Worm (Caenorhabditis elegans) whole organism, L4 larva: ENCODE measurements around the gene Y62E10A.3.

ENCODE experiments used
- aly-2 ChIP-seq: sonication (generic microtip); optimal IDR thresholded peaks from 2 replicates; lab custom pipeline; 2018; ENCODE audit warnings: missing biosample characterization, missing genetic modification characterization
- ama-1 ChIP-seq: fragments of 150-350 bp; optimal IDR thresholded peaks from 2 replicates; lab custom pipeline; 2014; ENCODE audit warnings: inconsistent platforms, mixed read lengths
- ctbp-1 ChIP-seq: fragments of 200-800 bp; sonication (Bioruptor generic); IDR thresholded peaks from 2 replicates; pipeline ENCODE4 v1.3.6; 2022; ENCODE audit warnings: missing genetic modification reagents, missing genetic modification characterization, missing compliant biosample characterization
- jun-1 ChIP-seq: fragments of 150-350 bp; optimal IDR thresholded peaks from 2 replicates; lab custom pipeline; 2014; ENCODE audit warnings: missing biosample characterization, missing genetic modification reagents, missing genetic modification characterization
- lin-13 ChIP-seq: fragments of 150-350 bp; optimal IDR thresholded peaks from 2 replicates; lab custom pipeline; 2014; ENCODE audit warnings: missing biosample characterization, missing genetic modification reagents, missing genetic modification characterization
- mes-2 ChIP-seq: sonication (generic microtip); optimal IDR thresholded peaks from 2 replicates; lab custom pipeline; 2016; ENCODE audit warnings: missing genotype, mild to moderate bottlenecking, missing genetic modification characterization, missing compliant biosample characterization; ENCODE audit not compliant: poor library complexity, severe bottlenecking
- nhr-77 ChIP-seq: fragments of 150-350 bp; optimal IDR thresholded peaks from 2 replicates; lab custom pipeline; 2014; ENCODE audit warnings: missing biosample characterization, missing genetic modification characterization
- php-3 ChIP-seq: fragments of 200-800 bp; sonication (Bioruptor generic); IDR thresholded peaks from 2 replicates; pipeline ENCODE4 v1.3.6; 2022; ENCODE audit warnings: missing genetic modification reagents, missing genetic modification characterization, missing compliant biosample characterization
- pqm-1 ChIP-seq: sonication (generic microtip); optimal IDR thresholded peaks from 2 replicates; lab custom pipeline; 2017; ENCODE audit warnings: missing biosample characterization, missing genetic modification characterization
- rbr-2 ChIP-seq: sonication (generic microtip); optimal IDR thresholded peaks from 2 replicates; lab custom pipeline; 2016; ENCODE audit warnings: missing genotype, missing genetic modification characterization, missing compliant biosample characterization
- skn-1 ChIP-seq: fragments of 150-350 bp; optimal IDR thresholded peaks from 2 replicates; lab custom pipeline; 2014; ENCODE audit warnings: missing biosample characterization, missing genetic modification characterization
- unc-62 ChIP-seq, 3 experiments: fragments of 150-350 bp in 1 of 3; sonication (generic microtip); optimal IDR thresholded peaks in 2 of 3; peaks in 1 of 3; 1 replicate in 1 of 3; 2 replicates in 2 of 3; lab custom pipeline; 2014 to 2017; ENCODE audit warnings: missing biosample characterization in 3 of 3, missing genetic modification characterization in 3 of 3, missing genetic modification reagents in 3 of 3, missing genotype in 1 of 3

ce11 chrIV:13377716-13378115 is 17.7 kb upstream of the Y62E10A.3 start, which contains the start of gene mau-8:
- TF ChIP-seq lin-13 (GFP tag; lab: Kevin White, UChicago) (no peak), nhr-77 (no peak), rbr-2 (tag; lab: Kevin White, UChicago) (no peak), unc-62 (GFP tag; optimal IDR thresholded peaks at IDR 0.05 in 1 of 2; lab: Kevin White, UChicago) (no peak), unc-62 (tag; optimal IDR thresholded peaks at IDR 0.05; lab: Kevin White, UChicago) (no peak), ctbp-1 (no peak), jun-1 (tag; lab: Kevin White, UChicago) (no peak), mes-2 (no peak), skn-1 (tag; lab: Kevin White, UChicago) (no peak), ama-1 (no peak), pqm-1 (tag; lab: Kevin White, UChicago) (no peak), php-3 (no peak), aly-2 (no peak)
